Worm (Caenorhabditis elegans): ENCODE data around the gene prmt-1.

ce11 chrV:20279811-20280317 is 10.4 kb upstream of the prmt-1 start, which contains the start of gene pqn-94:
- no peak for TF ChIP-seq W03F9.2 (tag; optimal IDR thresholded peaks at IDR 0.05)
- no peak for TF ChIP-seq him-1 (tag; optimal IDR thresholded peaks at IDR 0.05)
